Fruit fly (Drosophila melanogaster) whole organism, wandering third instar larva: Measurements from ENCODE around the gene wts.

ENCODE experiments used
- Abd-B ChIP-seq: fragments of >200 bp; optimal IDR thresholded peaks from 2 replicates; lab custom pipeline; 2017; ENCODE audit warnings: missing biosample characterization, missing genetic modification characterization
- CG32264 ChIP-seq: fragments of 200-800 bp; sonication (Bioruptor generic); optimal IDR thresholded peaks from 2 replicates; lab custom pipeline; 2016; ENCODE audit warnings: missing biosample characterization, missing genetic modification characterization
- CG9705 ChIP-seq: fragments of 200-800 bp; sonication (Bioruptor generic); optimal IDR thresholded peaks from 2 replicates; lab custom pipeline; 2018; ENCODE audit warnings: missing biosample characterization, mild to moderate bottlenecking, missing genetic modification characterization
- CrebA ChIP-seq: fragments of 200-800 bp; sonication (Bioruptor generic); optimal IDR thresholded peaks from 2 replicates; lab custom pipeline; 2016; ENCODE audit warnings: missing biosample characterization, mild to moderate bottlenecking, missing genetic modification characterization, borderline replicate concordance
- Dfd ChIP-seq: fragments of >200 bp; optimal IDR thresholded peaks from 2 replicates; lab custom pipeline; 2017; ENCODE audit warnings: missing biosample characterization, missing genetic modification characterization
- Dif ChIP-seq: fragments of 200-275, 200-300 bp; sonication (Bioruptor generic); optimal IDR thresholded peaks from 2 replicates; lab custom pipeline; 2018; ENCODE audit warnings: missing biosample characterization, missing genetic modification characterization; ENCODE audit not compliant: partially characterized antibody
- Hnf4 ChIP-seq: fragments of 200-800 bp; sonication (Bioruptor generic); optimal IDR thresholded peaks from 2 replicates; lab custom pipeline; 2016; ENCODE audit warnings: missing biosample characterization, mild to moderate bottlenecking, missing genetic modification characterization
- Hr78 ChIP-seq: fragments of >200 bp; optimal IDR thresholded peaks from 2 replicates; lab custom pipeline; 2017; ENCODE audit warnings: missing biosample characterization, missing genetic modification characterization
- Jra ChIP-seq: sonication (Bioruptor generic); optimal IDR thresholded peaks from 2 replicates; lab custom pipeline; 2016; ENCODE audit warnings: missing biosample characterization, missing genetic modification characterization
- Mio ChIP-seq: sonication (Bioruptor generic); optimal IDR thresholded peaks from 2 replicates; lab custom pipeline; 2016; ENCODE audit warnings: missing biosample characterization, missing genetic modification characterization
- Myc ChIP-seq: fragments of >200 bp; optimal IDR thresholded peaks from 2 replicates; lab custom pipeline; 2017
- N ChIP-seq: fragments of >200 bp; optimal IDR thresholded peaks from 2 replicates; lab custom pipeline; 2018; ENCODE audit warnings: missing biosample characterization, missing external identifiers, missing genetic modification characterization
- OdsH ChIP-seq: fragments of 200-800 bp; sonication (Bioruptor generic); optimal IDR thresholded peaks from 2 replicates; lab custom pipeline; 2016; ENCODE audit warnings: missing biosample characterization, mild to moderate bottlenecking, missing genetic modification characterization
- Rel ChIP-seq, 2 experiments: fragments of 200-800 bp; sonication (Bioruptor generic) in 1 of 2; optimal IDR thresholded peaks; 2 replicates in 1 of 2; 3 replicates in 1 of 2; lab custom pipeline; 2016 to 2019; ENCODE audit warnings: mild to moderate bottlenecking in 2 of 2, missing biosample characterization in 2 of 2, missing genetic modification characterization in 2 of 2, moderate library complexity in 1 of 2
- Vsx2 ChIP-seq: fragments of 200-300, 225-300 bp; sonication (Bioruptor generic); optimal IDR thresholded peaks from 2 replicates; lab custom pipeline; 2018; ENCODE audit warnings: missing biosample characterization, missing genetic modification characterization; ENCODE audit not compliant: partially characterized antibody
- br ChIP-seq: fragments of 200-800 bp; sonication (Bioruptor generic); optimal IDR thresholded peaks from 2 replicates; lab custom pipeline; 2016; ENCODE audit warnings: missing biosample characterization, missing genetic modification characterization
- brk ChIP-seq: fragments of 200-800 bp; sonication (Bioruptor generic); optimal IDR thresholded peaks from 2 replicates; lab custom pipeline; 2016; ENCODE audit warnings: missing biosample characterization, mild to moderate bottlenecking, missing genetic modification characterization
- dl ChIP-seq, 2 experiments: fragments of 175-275, 200-275 bp in 1 of 2; fragments of 200-275 bp in 1 of 2; sonication (Bioruptor generic); optimal IDR thresholded peaks; lab custom pipeline; 2018; ENCODE audit warnings: mild to moderate bottlenecking in 2 of 2, missing biosample characterization in 2 of 2, missing genetic modification characterization in 2 of 2, moderate library complexity in 2 of 2; ENCODE audit not compliant: partially characterized antibody in 2 of 2, insufficient read depth in 1 of 2
- dmrt93B ChIP-seq: fragments of 200-800 bp; sonication (Bioruptor generic); optimal IDR thresholded peaks from 2 replicates; lab custom pipeline; 2018; ENCODE audit warnings: missing biosample characterization, mild to moderate bottlenecking, missing genetic modification characterization
- dsf ChIP-seq: sonication (Bioruptor generic); optimal IDR thresholded peaks from 2 replicates; lab custom pipeline; 2016; ENCODE audit warnings: missing biosample characterization, missing genetic modification characterization, borderline replicate concordance
- ey ChIP-seq: fragments of 200-800 bp; sonication (Bioruptor generic); optimal IDR thresholded peaks from 2 replicates; lab custom pipeline; 2016; ENCODE audit warnings: missing biosample characterization, missing genetic modification characterization
- foxo ChIP-seq, 2 experiments: fragments of 200-800 bp; sonication (Bioruptor generic); optimal IDR thresholded peaks; 2 replicates in 1 of 2; 3 replicates in 1 of 2; lab custom pipeline; 2016 to 2017; ENCODE audit warnings: missing biosample characterization in 2 of 2, missing genetic modification characterization in 2 of 2
- fru ChIP-seq: fragments of 200-800 bp; sonication (Bioruptor generic); optimal IDR thresholded peaks from 3 replicates; lab custom pipeline; 2016; ENCODE audit warnings: missing biosample characterization, mild to moderate bottlenecking, missing genetic modification characterization
- h ChIP-seq: fragments of 200-800 bp; sonication (Bioruptor generic); optimal IDR thresholded peaks from 3 replicates; lab custom pipeline; 2016; ENCODE audit warnings: missing biosample characterization, mild to moderate bottlenecking, missing genetic modification characterization
- jim ChIP-seq: fragments of 175-275, 200-325 bp; sonication (Bioruptor generic); optimal IDR thresholded peaks from 2 replicates; lab custom pipeline; 2016; ENCODE audit warnings: missing biosample characterization, mild to moderate bottlenecking, missing genetic modification characterization
- pan ChIP-seq: fragments of >200 bp; optimal IDR thresholded peaks from 2 replicates; lab custom pipeline; 2017
- rgr ChIP-seq: fragments of 200-800 bp; sonication (Bioruptor generic); optimal IDR thresholded peaks from 3 replicates; lab custom pipeline; 2016; ENCODE audit warnings: missing biosample characterization, mild to moderate bottlenecking, missing genetic modification characterization
- sage ChIP-seq: fragments of 200-800 bp; sonication (Bioruptor generic); optimal IDR thresholded peaks from 2 replicates; lab custom pipeline; 2016; ENCODE audit warnings: missing biosample characterization, mild to moderate bottlenecking, missing genetic modification characterization
- sv ChIP-seq: fragments of 200-800 bp; sonication (Bioruptor generic); optimal IDR thresholded peaks from 3 replicates; lab custom pipeline; 2016; ENCODE audit warnings: missing biosample characterization, missing genetic modification characterization
- tai ChIP-seq: sonication (Bioruptor generic); optimal IDR thresholded peaks from 2 replicates; lab custom pipeline; 2016; ENCODE audit warnings: missing biosample characterization, missing genetic modification characterization
- woc ChIP-seq: sonication (Bioruptor generic); optimal IDR thresholded peaks from 2 replicates; lab custom pipeline; 2016; ENCODE audit warnings: missing biosample characterization, mild to moderate bottlenecking, missing genetic modification characterization

The wts gene

DNA sequence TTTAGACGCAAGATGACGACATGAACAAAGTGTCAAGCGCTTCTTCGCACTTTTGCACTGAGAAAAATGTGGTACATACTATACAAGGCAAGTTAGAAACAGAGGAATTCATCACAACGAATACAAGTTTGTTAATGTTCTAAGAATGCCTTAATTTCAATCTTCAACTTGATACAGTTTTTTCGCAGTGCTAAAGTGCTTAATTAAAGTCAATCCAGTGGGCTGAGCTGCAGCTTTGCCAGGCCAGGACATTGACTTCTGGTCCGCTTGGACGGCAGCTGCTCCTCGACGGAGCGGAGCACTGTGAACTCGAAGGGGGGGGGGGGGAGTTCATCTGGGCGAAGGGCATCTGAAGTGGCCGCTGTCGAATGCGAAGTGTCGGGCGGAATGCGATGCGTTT lies 50.2 kb downstream of the wts start:
- TF ChIP-seq woc = no peak
- no peak for TF ChIP-seq dmrt93B (GFP tag; lab: Kevin White, UChicago)
- no peak for TF ChIP-seq jim
- no peak for TF ChIP-seq Abd-B
- no peak for TF ChIP-seq tai (GFP tag; lab: Kevin White, UChicago)
- no peak for TF ChIP-seq Hnf4 (GFP tag; lab: Kevin White, UChicago)
- no peak for TF ChIP-seq brk (GFP tag; lab: Kevin White, UChicago)
- no peak for TF ChIP-seq Vsx2 (GFP tag; lab: Kevin White, UChicago)
- TF ChIP-seq br (GFP tag; lab: Kevin White, UChicago) = no peak
- TF ChIP-seq h (GFP tag; lab: Kevin White, UChicago) = no peak
- TF ChIP-seq Jra (GFP tag; lab: Kevin White, UChicago) = no peak
- no peak for TF ChIP-seq dl (GFP tag; optimal IDR thresholded peaks at IDR 0.05; lab: Kevin White, UChicago; ENCODE audit: insufficient read depth in 1 of 2, partially characterized antibody in 2 of 2)

DNA sequence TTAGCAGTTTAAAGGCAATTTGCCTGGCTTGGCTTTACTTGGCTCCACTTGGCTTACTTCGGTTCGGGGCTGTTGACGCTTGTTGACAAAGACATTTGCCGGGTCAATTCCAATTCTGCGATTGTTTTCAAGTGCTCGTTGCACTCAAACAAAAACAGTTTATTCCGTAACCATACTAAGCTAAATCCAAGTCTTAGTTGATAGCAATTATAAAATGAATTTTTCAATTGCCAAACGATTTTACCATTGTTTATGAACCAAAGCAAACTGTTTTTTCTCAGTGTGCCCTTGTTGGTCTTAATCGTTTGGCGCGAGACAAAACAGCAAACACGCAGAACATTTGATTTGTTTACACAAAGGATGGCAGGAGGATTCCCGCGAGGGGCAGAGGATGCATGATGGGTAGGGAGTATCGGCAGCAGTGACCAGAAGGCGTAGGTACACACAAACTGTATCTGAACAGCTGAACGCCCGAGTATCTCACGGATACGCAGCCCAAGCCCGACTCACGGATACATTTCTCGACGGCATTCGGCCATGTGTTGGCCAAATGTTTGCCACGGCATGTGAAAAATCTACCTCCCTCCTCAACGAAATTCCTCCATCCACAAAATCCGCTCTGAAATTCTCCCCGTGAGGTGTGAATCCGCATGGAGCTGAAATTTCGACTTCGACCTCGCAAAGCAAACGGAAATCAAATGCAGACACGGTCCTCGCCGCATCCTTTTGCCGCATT lies 51.8 kb downstream of the wts start:
- TF ChIP-seq brk (GFP tag; lab: Kevin White, UChicago) (no peak), Mio (GFP tag; lab: Kevin White, UChicago) (no peak), Vsx2 (GFP tag; lab: Kevin White, UChicago) (no peak)
- TF ChIP-seq, all 38 proteins: peak for 0

DNA sequence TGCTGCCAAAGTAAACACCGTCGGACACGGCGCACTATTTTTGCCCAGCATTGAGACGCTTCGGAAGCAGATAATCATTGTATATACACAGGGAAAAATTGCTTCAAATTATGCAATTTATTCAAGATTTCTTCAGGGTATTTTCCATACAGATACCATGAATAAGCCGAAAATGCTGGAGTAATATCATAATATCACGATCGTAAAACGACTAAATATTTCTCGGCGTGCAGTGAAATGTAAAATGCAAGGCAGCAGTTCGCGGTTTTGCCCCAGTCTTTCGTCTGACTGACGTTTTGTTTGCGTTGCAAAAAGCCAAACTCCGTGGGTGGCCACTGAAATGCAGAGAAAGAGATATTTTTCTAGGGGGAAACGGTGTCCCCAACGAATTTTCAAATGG lies 55.5 kb downstream of the wts start:
- TF ChIP-seq Dfd (GFP tag; lab: Kevin White, UChicago) (no peak), fru (GFP tag; lab: Kevin White, UChicago) (no peak), rgr (GFP tag; lab: Kevin White, UChicago) (no peak), sage (GFP tag; lab: Kevin White, UChicago) (no peak), br (GFP tag; lab: Kevin White, UChicago) (no peak), OdsH (GFP tag; lab: Kevin White, UChicago) (no peak), dmrt93B (GFP tag; lab: Kevin White, UChicago) (no peak)
- TF ChIP-seq, all 38 proteins: peak for 0

DNA sequence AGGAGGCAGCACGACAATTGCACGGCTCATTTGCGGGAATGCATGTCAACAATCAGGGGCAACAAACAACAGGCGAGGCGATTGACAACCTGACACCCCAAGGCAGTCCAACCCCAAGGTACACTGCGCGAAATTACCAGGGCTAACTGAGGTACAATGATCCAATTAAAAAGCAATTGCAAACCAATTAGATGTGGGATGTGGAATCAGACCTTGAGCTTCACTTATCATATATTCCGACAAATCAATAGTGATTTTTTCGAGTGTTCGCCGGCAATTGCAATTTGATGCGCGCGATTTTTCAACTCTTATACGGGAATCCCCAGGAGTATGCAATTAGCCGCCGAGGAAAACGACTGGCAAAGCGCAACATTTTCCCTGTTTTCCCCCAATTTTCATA lies 59.4 kb downstream of the wts start:
- TF ChIP-seq CG9705 (GFP tag; lab: Kevin White, UChicago) = no peak
- TF ChIP-seq Dif (GFP tag; lab: Kevin White, UChicago) = no peak
- TF ChIP-seq Hnf4 (GFP tag; lab: Kevin White, UChicago) = no peak
- TF ChIP-seq fru (GFP tag; lab: Kevin White, UChicago) = no peak
- TF ChIP-seq brk (GFP tag; lab: Kevin White, UChicago) = no peak
- peak; percentile 31 for TF ChIP-seq ey (GFP tag; lab: Kevin White, UChicago)
- TF ChIP-seq sv (GFP tag; lab: Kevin White, UChicago) = no peak
- no peak for TF ChIP-seq dl (GFP tag; optimal IDR thresholded peaks at IDR 0.05; lab: Kevin White, UChicago; ENCODE audit: insufficient read depth in 1 of 2, partially characterized antibody in 2 of 2)
- no peak for TF ChIP-seq Abd-B
- no peak for TF ChIP-seq dsf (GFP tag; lab: Kevin White, UChicago)
- peak; percentile 50 for TF ChIP-seq h (GFP tag; lab: Kevin White, UChicago)
- TF ChIP-seq tai (GFP tag; lab: Kevin White, UChicago) = no peak
- TF ChIP-seq woc = no peak
- no peak for TF ChIP-seq sage (GFP tag; lab: Kevin White, UChicago)
- TF ChIP-seq dmrt93B (GFP tag; lab: Kevin White, UChicago) = no peak
- TF ChIP-seq rgr (GFP tag; lab: Kevin White, UChicago) = peak; percentile 30
- no peak for TF ChIP-seq Rel (GFP tag; optimal IDR thresholded peaks at IDR 0.05; lab: Kevin White, UChicago)
- TF ChIP-seq Rel (tag; optimal IDR thresholded peaks at IDR 0.05; lab: Kevin White, UChicago) = no peak
- no peak for TF ChIP-seq Myc (lab: Kevin White, UChicago)

DNA sequence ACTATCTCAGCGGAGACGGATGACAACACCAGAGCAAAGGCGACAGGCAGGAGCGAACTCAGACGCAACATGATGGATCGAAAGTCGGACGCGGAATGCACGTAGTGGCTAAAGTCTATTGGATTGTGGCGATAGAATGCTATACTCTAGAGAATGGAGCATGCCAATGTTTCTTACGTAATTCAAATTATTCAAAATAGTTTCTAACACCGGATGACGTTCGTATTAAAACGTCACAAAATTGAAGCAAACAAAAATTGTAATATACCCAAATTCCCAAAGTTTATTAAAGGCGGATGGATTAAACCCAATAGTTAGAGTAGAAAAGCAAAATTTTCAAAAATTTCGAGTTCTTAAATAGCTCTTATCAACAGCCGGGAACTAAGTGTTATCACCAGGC lies 60.2 kb downstream of the wts start, which contains the start of gene Npc2h:
Gene Npc2h, minus strand, starts transcription at position 101 of the 400 bp plus-strand sequence.
- TF ChIP-seq Mio (GFP tag; lab: Kevin White, UChicago) (no peak), CG32264 (GFP tag; lab: Kevin White, UChicago) (no peak), N (GFP tag; lab: Kevin White, UChicago) (no peak), rgr (GFP tag; lab: Kevin White, UChicago) (no peak), foxo (GFP tag; optimal IDR thresholded peaks at IDR 0.05; lab: Kevin White, UChicago) (no peak), sage (GFP tag; lab: Kevin White, UChicago) (no peak), Jra (GFP tag; lab: Kevin White, UChicago) (no peak), woc (no peak), jim (no peak), Hr78 (GFP tag; lab: Kevin White, UChicago) (no peak), sv (GFP tag; lab: Kevin White, UChicago) (no peak), Rel (GFP tag; optimal IDR thresholded peaks at IDR 0.05; lab: Kevin White, UChicago) (no peak), Rel (tag; optimal IDR thresholded peaks at IDR 0.05; lab: Kevin White, UChicago) (no peak), Myc (lab: Kevin White, UChicago) (no peak), CrebA (no peak), tai (GFP tag; lab: Kevin White, UChicago) (no peak), fru (GFP tag; lab: Kevin White, UChicago) (no peak), pan (lab: Kevin White, UChicago) (no peak)
